Fruit fly (Drosophila melanogaster) whole organism, pupa: ENCODE data around the gene ND-B16.6.

Experiments
- CG10348 ChIP-seq: fragments of 200-800 bp; sonication (Bioruptor generic); IDR thresholded peaks from 2 replicates; pipeline ENCODE4 v1.3.6; 2022; ENCODE audit warnings: missing biosample characterization, missing genetic modification characterization
- CG12605 ChIP-seq: fragments of 200-800 bp; sonication (Bioruptor generic); IDR thresholded peaks from 2 replicates; pipeline ENCODE4 v1.3.6; 2022; ENCODE audit warnings: missing biosample characterization, missing genetic modification characterization
- CG13204 ChIP-seq: fragments of 200-800 bp; sonication (Bioruptor generic); optimal IDR thresholded peaks from 2 replicates; lab custom pipeline; 2018; ENCODE audit warnings: missing biosample characterization, mild to moderate bottlenecking, missing genetic modification characterization, moderate library complexity
- CG15710 ChIP-seq: fragments of 200-800 bp; sonication (Bioruptor generic); optimal IDR thresholded peaks from 2 replicates; lab custom pipeline; 2018; ENCODE audit warnings: missing biosample characterization, mild to moderate bottlenecking, missing genetic modification characterization, moderate library complexity
- CG32121 ChIP-seq: fragments of 200-800 bp; sonication (Bioruptor generic); IDR thresholded peaks from 2 replicates; pipeline ENCODE4 v1.3.6; 2022; ENCODE audit warnings: missing biosample characterization, missing genetic modification characterization
- CG34367 ChIP-seq: fragments of 200-800 bp; sonication (Bioruptor generic); optimal IDR thresholded peaks from 2 replicates; lab custom pipeline; 2018; ENCODE audit warnings: missing biosample characterization, mild to moderate bottlenecking, missing genetic modification characterization
- CG8301 ChIP-seq: fragments of 200-800 bp; sonication (Bioruptor generic); optimal IDR thresholded peaks from 2 replicates; lab custom pipeline; 2018; ENCODE audit warnings: missing biosample characterization, mild to moderate bottlenecking, missing genetic modification characterization
- EcR ChIP-seq: fragments of 200-800 bp; sonication (Bioruptor generic); optimal IDR thresholded peaks from 3 replicates; lab custom pipeline; 2019; ENCODE audit warnings: missing biosample characterization, missing genetic modification characterization, mild to moderate bottlenecking, moderate library complexity, missing genetic modification reagents
- Pif1B ChIP-seq: fragments of 200-800 bp; sonication (Bioruptor generic); optimal IDR thresholded peaks from 3 replicates; lab custom pipeline; 2016; ENCODE audit warnings: missing biosample characterization, missing genetic modification characterization
- Snoo ChIP-seq: fragments of 200-800 bp; sonication (Bioruptor generic); optimal IDR thresholded peaks from 3 replicates; lab custom pipeline; 2017; ENCODE audit warnings: missing biosample characterization, mild to moderate bottlenecking, missing genetic modification characterization, inconsistent platforms
- fd96Ca ChIP-seq: fragments of 200-800 bp; sonication (Bioruptor generic); IDR thresholded peaks from 3 replicates; pipeline ENCODE4 v1.3.6; 2022; ENCODE audit warnings: missing biosample characterization, missing genetic modification characterization
- gl ChIP-seq: fragments of 200-800 bp; sonication (Bioruptor generic); optimal IDR thresholded peaks from 2 replicates; lab custom pipeline; 2018; ENCODE audit warnings: missing biosample characterization, mild to moderate bottlenecking, missing genetic modification characterization
- rn ChIP-seq: fragments of 200-800 bp; sonication (Bioruptor generic); IDR thresholded peaks from 2 replicates; pipeline ENCODE4 v1.3.6; 2022; ENCODE audit warnings: missing biosample characterization, missing genetic modification characterization

DNA sequence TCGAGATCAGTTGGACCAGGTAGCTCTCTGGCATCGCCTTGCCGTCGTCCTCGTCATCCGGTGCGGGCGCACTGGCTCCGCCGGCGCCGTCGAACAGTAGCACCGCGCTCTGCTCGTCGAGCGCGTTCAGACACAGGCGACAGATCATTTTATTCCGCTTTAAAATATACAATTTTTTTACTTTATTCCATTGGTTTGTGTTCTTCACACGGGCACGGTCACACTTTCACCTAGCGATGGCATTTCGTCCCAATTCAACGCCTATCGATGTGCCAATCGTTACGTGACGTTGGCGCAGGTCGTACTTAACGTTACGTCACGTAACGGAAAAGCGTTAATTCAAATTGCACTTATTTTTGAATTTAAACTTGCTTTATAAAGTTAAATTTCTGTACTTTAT is 49.1 kb downstream of the ND-B16.6 start, which contains the start of gene CG12219:
- no peak for TF ChIP-seq rn (GFP tag; lab: Robert Waterston, UW)
- TF ChIP-seq CG15710, result no peak
- TF ChIP-seq Pif1B (GFP tag; lab: Kevin White, UChicago), result no peak
- TF ChIP-seq fd96Ca (GFP tag; lab: Robert Waterston, UW), result no peak
- no peak for TF ChIP-seq CG10348 (GFP tag; lab: Robert Waterston, UW)
- TF ChIP-seq CG13204 (GFP tag; lab: Kevin White, UChicago), result no peak
- no peak for TF ChIP-seq gl (tag; lab: Kevin White, UChicago)
- no peak for TF ChIP-seq CG8301
- no peak for TF ChIP-seq CG34367 (tag; lab: Kevin White, UChicago)
- no peak for TF ChIP-seq Snoo (tag; lab: Kevin White, UChicago)
- no peak for TF ChIP-seq EcR (GFP tag; lab: Kevin White, UChicago)
- no peak for TF ChIP-seq CG32121
- TF ChIP-seq CG12605 (GFP tag; lab: Robert Waterston, UW), result no peak
